Worm (Caenorhabditis elegans): Measurements from ENCODE around the gene nhr-260.

The nhr-260 gene

ce11 chrV:1547843-1548242, 36.4 kb upstream of the nhr-260 start, which contains the start of gene F52F10.2:
F52F10.2 (plus strand) TSS chrV:1548143.
- no peak for TF ChIP-seq npax-4 (tag; optimal IDR thresholded peaks at IDR 0.05)
- TF ChIP-seq che-1 (tag; optimal IDR thresholded peaks at IDR 0.05): no peak
- TF ChIP-seq pros-1 (tag; optimal IDR thresholded peaks at IDR 0.05): no peak
- TF ChIP-seq lin-11 (tag; optimal IDR thresholded peaks at IDR 0.05): no peak
- no peak for TF ChIP-seq rnt-1 (tag; optimal IDR thresholded peaks at IDR 0.05)
- TF ChIP-seq lim-6 (tag; optimal IDR thresholded peaks at IDR 0.05): no peak
- no peak for TF ChIP-seq unc-55 (GFP tag; optimal IDR thresholded peaks at IDR 0.05)
- no peak for TF ChIP-seq K02D7.2 (tag; optimal IDR thresholded peaks at IDR 0.05)
- no peak for TF ChIP-seq hlh-15 (tag; optimal IDR thresholded peaks at IDR 0.05)
- TF ChIP-seq hlh-30 (tag; optimal IDR thresholded peaks at IDR 0.05; ENCODE audit: insufficient read depth): no peak
- no peak for TF ChIP-seq gmeb-2 (tag; optimal IDR thresholded peaks at IDR 0.05)

ce11 chrV:1545694-1546093, 34.3 kb upstream of the nhr-260 start, which contains the start of gene oac-32:
oac-32 (minus strand) TSS chrV:1545783.
- TF ChIP-seq elt-2 (tag; optimal IDR thresholded peaks at IDR 0.05) (peak; percentile 25), npax-4 (tag; optimal IDR thresholded peaks at IDR 0.05) (no peak), pat-9 (tag; optimal IDR thresholded peaks at IDR 0.05) (no peak), sox-4 (tag; optimal IDR thresholded peaks at IDR 0.05) (no peak)

- TF ChIP-seq unc-42 (tag; optimal IDR thresholded peaks at IDR 0.05): no peak
- no peak for TF ChIP-seq elt-2 (tag; optimal IDR thresholded peaks at IDR 0.05)
- no peak for TF ChIP-seq pros-1 (tag; optimal IDR thresholded peaks at IDR 0.05)
- no peak for TF ChIP-seq lin-11 (tag; optimal IDR thresholded peaks at IDR 0.05)
- TF ChIP-seq unc-55 (GFP tag; optimal IDR thresholded peaks at IDR 0.05): no peak
- no peak for TF ChIP-seq pha-4 (tag; optimal IDR thresholded peaks at IDR 0.05)
Observed at ce11 chrV:1541786-1542185, 30.3 kb upstream of the nhr-260 start, which contains the start of gene oac-31. oac-31 (minus strand) TSS chrV:1541886.

- TF ChIP-seq ceh-2 (tag; optimal IDR thresholded peaks at IDR 0.05): no peak
- no peak for TF ChIP-seq K09A11.1 (tag; optimal IDR thresholded peaks at IDR 0.05; ENCODE audit: insufficient read depth)
- TF ChIP-seq pat-9 (tag; optimal IDR thresholded peaks at IDR 0.05): no peak
- no peak for TF ChIP-seq dve-1 (tag; optimal IDR thresholded peaks at IDR 0.05)
- no peak for TF ChIP-seq fax-1 (tag; optimal IDR thresholded peaks at IDR 0.05)
- TF ChIP-seq pqm-1 (tag; optimal IDR thresholded peaks at IDR 0.05): no peak
- TF ChIP-seq elt-2 (tag; optimal IDR thresholded peaks at IDR 0.05): no peak
- TF ChIP-seq sox-4 (tag; optimal IDR thresholded peaks at IDR 0.05): no peak
- no peak for TF ChIP-seq eyg-1 (tag; optimal IDR thresholded peaks at IDR 0.05)
- no peak for TF ChIP-seq pag-3 (tag; optimal IDR thresholded peaks at IDR 0.05; ENCODE audit: borderline replicate concordance)
Observed at ce11 chrV:1540249-1540648, 28.8 kb upstream of the nhr-260 start.

- TF ChIP-seq T23F11.4 (GFP tag; optimal IDR thresholded peaks at IDR 0.05) (no peak), zip-5 (tag; optimal IDR thresholded peaks at IDR 0.05) (no peak), ahr-1 (tag; optimal IDR thresholded peaks at IDR 0.05) (no peak), K09A11.1 (tag; optimal IDR thresholded peaks at IDR 0.05; ENCODE audit: insufficient read depth) (no peak), mec-3 (tag; optimal IDR thresholded peaks at IDR 0.05; ENCODE audit: borderline replicate concordance) (no peak), ceh-34 (tag; optimal IDR thresholded peaks at IDR 0.05) (no peak), ceh-14 (tag; optimal IDR thresholded peaks at IDR 0.05) (no peak), ceh-19 (GFP tag; optimal IDR thresholded peaks at IDR 0.05) (no peak), hlh-8 (tag; optimal IDR thresholded peaks at IDR 0.05) (no peak), ref-2 (tag; optimal IDR thresholded peaks at IDR 0.05) (no peak), fax-1 (tag; optimal IDR thresholded peaks at IDR 0.05) (no peak), K02D7.2 (tag; optimal IDR thresholded peaks at IDR 0.05) (no peak), ceh-22 (tag; optimal IDR thresholded peaks at IDR 0.05) (no peak), hlh-15 (tag; optimal IDR thresholded peaks at IDR 0.05) (no peak), unc-3 (GFP tag; conservative IDR thresholded peaks at IDR 0.05) (no peak), unc-3 (tag; optimal IDR thresholded peaks at IDR 0.05) (no peak), gmeb-2 (tag; optimal IDR thresholded peaks at IDR 0.05) (no peak)
Observed at ce11 chrV:1538842-1539241, 27.4 kb upstream of the nhr-260 start.

All from whole organism, late embryonic.